Worm (Caenorhabditis elegans) whole organism, dauer: ENCODE measurements around the gene flp-17.
"Not testable (repeated sequence)": the region's sequence is repeated elsewhere in the genome, so short reads cannot be mapped to it uniquely, and the experiment has no call there.

Experiments
- unc-62 ChIP-seq: sonication (generic microtip); optimal IDR thresholded peaks from 2 replicates; lab custom pipeline; 2017; ENCODE audit warnings: missing biosample characterization, missing genetic modification reagents, missing genetic modification characterization

The flp-17 gene

ce11 chrIV:17179071-17179470 lies 12.6 kb downstream of the flp-17 start:
- TF ChIP-seq unc-62, result no peak

ce11 chrIV:17176177-17176576 lies 15.5 kb downstream of the flp-17 start, which contains the start of gene C52D10.3:
Gene C52D10.3 (plus strand): TSS chrIV:17176477.
- TF ChIP-seq unc-62, result no peak

- no peak for TF ChIP-seq unc-62
These were observed 16.7 kb downstream of the flp-17 start for ce11 chrIV:17174980-17175379.

- TF ChIP-seq unc-62, result no peak
These were observed 17.6 kb downstream of the flp-17 start for ce11 chrIV:17174087-17174486.

ce11 chrIV:17171732-17172131 lies 20.0 kb downstream of the flp-17 start:
- no peak for TF ChIP-seq unc-62

ce11 chrIV:17166974-17167373 lies 24.7 kb downstream of the flp-17 start, which contains the start of gene skr-12:
Gene skr-12 (plus strand): TSS chrIV:17167274.
- TF ChIP-seq unc-62, result no peak

ce11 chrIV:17165734-17166133 lies 26.0 kb downstream of the flp-17 start, which contains the start of gene skr-8:
Gene skr-8 (minus strand): TSS chrIV:17165834.
- TF ChIP-seq unc-62, result not testable (repeated sequence)

- TF ChIP-seq unc-62, result not testable (repeated sequence)
These were observed 28.4 kb downstream of the flp-17 start, which contains the start of gene skr-9 for ce11 chrIV:17163273-17163672. Gene skr-9 (plus strand): TSS chrIV:17163573.

- TF ChIP-seq unc-62, result no peak
These were observed 29.2 kb downstream of the flp-17 start, which contains the start of gene skr-13 for ce11 chrIV:17162515-17162914. Gene skr-13 (minus strand): TSS chrIV:17162615.

ce11 chrIV:17153002-17153401 lies 38.7 kb downstream of the flp-17 start:
- TF ChIP-seq unc-62, result no peak

ce11 chrIV:17150871-17151270 lies 40.8 kb downstream of the flp-17 start, which contains the start of gene Y116A8C.40:
Gene Y116A8C.40 (minus strand): TSS chrIV:17150971.
- no peak for TF ChIP-seq unc-62

- TF ChIP-seq unc-62, result no peak
These were observed 41.3 kb downstream of the flp-17 start for ce11 chrIV:17150418-17150817.
